Worm (Caenorhabditis elegans) whole organism, late embryonic: ENCODE results near the gene F19F10.14.

ENCODE experiments used
- fkh-10 ChIP-seq: fragments of 150-350 bp; optimal IDR thresholded peaks from 2 replicates; lab custom pipeline; 2014; ENCODE audit warnings: missing biosample characterization, missing genetic modification reagents, missing genetic modification characterization
- hlh-13 ChIP-seq: fragments of 200-800 bp; sonication (Bioruptor generic); optimal IDR thresholded peaks from 2 replicates; lab custom pipeline; 2018; ENCODE audit warnings: mild to moderate bottlenecking, missing genetic modification characterization, missing compliant biosample characterization
- hlh-15 ChIP-seq: sonication (generic microtip); optimal IDR thresholded peaks from 2 replicates; lab custom pipeline; 2016; ENCODE audit warnings: missing genetic modification characterization, missing compliant biosample characterization
- pha-2 ChIP-seq: sonication (generic microtip); optimal IDR thresholded peaks from 2 replicates; lab custom pipeline; 2017; ENCODE audit warnings: mild to moderate bottlenecking, missing genetic modification characterization, missing compliant biosample characterization
- ref-2 ChIP-seq: sonication (generic microtip); optimal IDR thresholded peaks from 2 replicates; lab custom pipeline; 2016; ENCODE audit warnings: missing genetic modification characterization, missing compliant biosample characterization
- unc-3 ChIP-seq, 2 experiments: fragments of 200-800 bp in 1 of 2; sonication (Bioruptor generic) in 1 of 2; sonication (generic microtip) in 1 of 2; conservative IDR thresholded peaks in 1 of 2; optimal IDR thresholded peaks in 1 of 2; 2 replicates each; pipeline versions ENCODE4 v1.3.6 to Lab custom; 2016 to 2022; ENCODE audit warnings: missing compliant biosample characterization in 2 of 2, missing genetic modification characterization in 2 of 2, missing genetic modification reagents in 1 of 2
- unc-55 ChIP-seq: sonication (generic microtip); optimal IDR thresholded peaks from 2 replicates; lab custom pipeline; 2017; ENCODE audit warnings: missing biosample characterization, missing genetic modification reagents, missing genetic modification characterization

DNA sequence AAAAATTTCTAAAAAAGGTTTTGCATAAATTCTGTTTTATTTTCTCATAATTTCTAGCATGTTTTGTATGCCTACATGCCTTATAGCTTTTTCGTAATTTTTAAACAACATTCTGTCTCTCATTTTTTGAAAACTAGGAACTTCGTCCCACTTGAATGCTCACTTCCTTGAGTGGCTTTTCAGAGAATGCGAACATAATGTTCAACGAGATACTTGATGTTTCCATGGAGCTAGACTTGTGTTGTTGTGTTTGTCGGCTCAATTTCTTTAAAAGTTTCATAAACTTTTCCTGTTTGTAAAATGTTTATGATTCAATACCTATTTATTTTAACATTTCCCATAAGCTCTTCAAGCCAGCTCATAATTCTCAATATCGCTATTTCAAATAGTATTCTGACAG lies 34.0 kb upstream of the F19F10.14 start, which contains the start of gene clec-213:
- TF ChIP-seq hlh-13 (GFP tag; lab: Kevin White, UChicago) (no peak), unc-55 (GFP tag; lab: Kevin White, UChicago) (no peak), pha-2 (tag; lab: Kevin White, UChicago) (no peak), ref-2 (tag; lab: Kevin White, UChicago) (no peak), unc-3 (GFP tag; conservative IDR thresholded peaks at IDR 0.05; lab: Robert Waterston, UW) (no peak), unc-3 (tag; optimal IDR thresholded peaks at IDR 0.05; lab: Kevin White, UChicago) (no peak), fkh-10 (GFP tag; lab: Kevin White, UChicago) (no peak), hlh-15 (tag; lab: Kevin White, UChicago) (no peak)
